Fruit fly (Drosophila melanogaster) whole organism, prepupa: ENCODE data around the gene CG18788.

Experiments
- Blimp-1 ChIP-seq: fragments of 200-800 bp; sonication (Bioruptor generic); optimal IDR thresholded peaks from 3 replicates; lab custom pipeline; 2017; ENCODE audit warnings: missing biosample characterization, missing genetic modification characterization, mild to moderate bottlenecking, moderate library complexity, missing genetic modification reagents
- CG10631 ChIP-seq: fragments of 200-800 bp; sonication (Bioruptor generic); optimal IDR thresholded peaks from 2 replicates; lab custom pipeline; 2016; ENCODE audit warnings: missing biosample characterization, missing genetic modification characterization
- CG10669 ChIP-seq: fragments of 200-800 bp; sonication (Bioruptor generic); optimal IDR thresholded peaks from 3 replicates; lab custom pipeline; 2018; ENCODE audit warnings: missing biosample characterization, mild to moderate bottlenecking, missing genetic modification characterization, moderate library complexity
- CG11762 ChIP-seq: fragments of 200-800 bp; sonication (Bioruptor generic); optimal IDR thresholded peaks from 3 replicates; lab custom pipeline; 2016; ENCODE audit warnings: missing biosample characterization, missing genetic modification characterization; ENCODE audit not compliant: insufficient read depth
- CG11902 ChIP-seq: fragments of 200-800 bp; sonication (Bioruptor generic); optimal IDR thresholded peaks from 3 replicates; lab custom pipeline; 2016; ENCODE audit warnings: missing biosample characterization, missing genetic modification characterization
- CG15336 ChIP-seq: fragments of 200-800 bp; sonication (Bioruptor generic); IDR thresholded peaks from 2 replicates; pipeline ENCODE4 v1.3.6; 2022; ENCODE audit warnings: missing biosample characterization, missing genetic modification characterization
- CG16779 ChIP-seq: fragments of 200-800 bp; sonication (Bioruptor generic); optimal IDR thresholded peaks from 3 replicates; lab custom pipeline; 2017; ENCODE audit warnings: missing biosample characterization, mild to moderate bottlenecking, missing genetic modification characterization
- CG3032 ChIP-seq: fragments of 200-800 bp; optimal IDR thresholded peaks from 2 replicates; lab custom pipeline; 2019; ENCODE audit warnings: missing biosample characterization, mild to moderate bottlenecking, missing genetic modification characterization, moderate library complexity
- CG31627 ChIP-seq: fragments of 200-800 bp; sonication (Bioruptor generic); optimal IDR thresholded peaks from 3 replicates; lab custom pipeline; 2016; ENCODE audit warnings: missing biosample characterization, missing genetic modification characterization
- CG3919 ChIP-seq: fragments of 200-800 bp; sonication (Bioruptor generic); optimal IDR thresholded peaks from 3 replicates; lab custom pipeline; 2016; ENCODE audit warnings: missing biosample characterization, missing genetic modification characterization
- CG4318 ChIP-seq: fragments of 200-800 bp; sonication (Bioruptor generic); optimal IDR thresholded peaks from 3 replicates; lab custom pipeline; 2017; ENCODE audit warnings: missing biosample characterization, mild to moderate bottlenecking, missing genetic modification characterization
- CG6163 ChIP-seq: fragments of 200-800 bp; sonication (Bioruptor generic); IDR thresholded peaks from 3 replicates; pipeline ENCODE4 v1.3.6; 2022; ENCODE audit warnings: missing biosample characterization, missing genetic modification characterization
- CG6276 ChIP-seq: fragments of 200-800 bp; sonication (Bioruptor generic); optimal IDR thresholded peaks from 2 replicates; lab custom pipeline; 2017; ENCODE audit warnings: missing biosample characterization, mild to moderate bottlenecking, missing genetic modification characterization
- CG6808 ChIP-seq: fragments of 200-800 bp; sonication (Bioruptor generic); optimal IDR thresholded peaks from 3 replicates; lab custom pipeline; 2017; ENCODE audit warnings: missing biosample characterization, missing genetic modification characterization, mild to moderate bottlenecking, moderate library complexity, missing genetic modification reagents
- CG6854 ChIP-seq: fragments of 200-800 bp; sonication (Bioruptor generic); optimal IDR thresholded peaks from 2 replicates; lab custom pipeline; 2017; ENCODE audit warnings: missing biosample characterization, mild to moderate bottlenecking, missing genetic modification characterization
- CG7368 ChIP-seq: fragments of 200-800 bp; sonication (Bioruptor generic); optimal IDR thresholded peaks from 3 replicates; lab custom pipeline; 2016; ENCODE audit warnings: missing biosample characterization, missing genetic modification characterization
- CG8632 ChIP-seq: fragments of 200-800 bp; sonication (Bioruptor generic); optimal IDR thresholded peaks from 3 replicates; lab custom pipeline; 2016; ENCODE audit warnings: missing biosample characterization, missing genetic modification characterization
- CG9139 ChIP-seq: fragments of 200-800 bp; sonication (Bioruptor generic); optimal IDR thresholded peaks from 3 replicates; lab custom pipeline; 2017; ENCODE audit warnings: missing biosample characterization, mild to moderate bottlenecking, missing genetic modification characterization
- Eip75B ChIP-seq: fragments of 200-800 bp; sonication (Bioruptor generic); optimal IDR thresholded peaks from 3 replicates; lab custom pipeline; 2016; ENCODE audit warnings: missing biosample characterization, missing genetic modification characterization
- Hr38 ChIP-seq: sonication (Bioruptor generic); optimal IDR thresholded peaks from 2 replicates; lab custom pipeline; 2016; ENCODE audit warnings: missing biosample characterization, missing genetic modification characterization
- Lpt ChIP-seq: fragments of 200-800 bp; sonication (Bioruptor generic); optimal IDR thresholded peaks from 3 replicates; lab custom pipeline; 2016; ENCODE audit warnings: missing biosample characterization, missing genetic modification characterization
- Met ChIP-seq: fragments of 200-800 bp; sonication (Bioruptor generic); optimal IDR thresholded peaks from 3 replicates; lab custom pipeline; 2016; ENCODE audit warnings: missing biosample characterization, missing genetic modification characterization
- Sox102F ChIP-seq: fragments of 200-800 bp; sonication (Bioruptor generic); optimal IDR thresholded peaks from 2 replicates; lab custom pipeline; 2016; ENCODE audit warnings: missing biosample characterization, mild to moderate bottlenecking, missing genetic modification characterization
- achi ChIP-seq: fragments of 200-800 bp; sonication (Bioruptor generic); optimal IDR thresholded peaks from 3 replicates; lab custom pipeline; 2016; ENCODE audit warnings: missing biosample characterization, missing genetic modification characterization
- acj6 ChIP-seq: fragments of 200-800 bp; sonication (Bioruptor generic); optimal IDR thresholded peaks from 3 replicates; lab custom pipeline; 2016; ENCODE audit warnings: missing biosample characterization, missing genetic modification characterization
- cyc ChIP-seq: fragments of 200-800 bp; sonication (Bioruptor generic); optimal IDR thresholded peaks from 3 replicates; lab custom pipeline; 2016; ENCODE audit warnings: missing biosample characterization, missing genetic modification characterization
- esn ChIP-seq: fragments of 200-800 bp; sonication (Bioruptor generic); optimal IDR thresholded peaks from 2 replicates; lab custom pipeline; 2016; ENCODE audit warnings: missing biosample characterization, mild to moderate bottlenecking, missing genetic modification characterization, moderate library complexity
- fd59A ChIP-seq: fragments of 200-800 bp; sonication (Bioruptor generic); optimal IDR thresholded peaks from 2 replicates; lab custom pipeline; 2017; ENCODE audit warnings: missing biosample characterization, mild to moderate bottlenecking, missing genetic modification characterization, missing genetic modification reagents
- fd85E ChIP-seq: fragments of 200-800 bp; sonication (Bioruptor generic); optimal IDR thresholded peaks from 3 replicates; lab custom pipeline; 2016; ENCODE audit warnings: missing biosample characterization, missing genetic modification characterization
- lz ChIP-seq: fragments of 200-800 bp; sonication (Bioruptor generic); optimal IDR thresholded peaks from 3 replicates; lab custom pipeline; 2016; ENCODE audit warnings: missing biosample characterization, missing genetic modification characterization
- net ChIP-seq: fragments of 200-800 bp; sonication (Bioruptor generic); optimal IDR thresholded peaks from 3 replicates; lab custom pipeline; 2016; ENCODE audit warnings: missing biosample characterization, missing genetic modification characterization
- spab ChIP-seq: fragments of 200-800 bp; sonication (Bioruptor generic); optimal IDR thresholded peaks from 2 replicates; lab custom pipeline; 2017; ENCODE audit warnings: missing biosample characterization, mild to moderate bottlenecking, missing genetic modification characterization, missing genetic modification reagents
- ss ChIP-seq, 2 experiments: fragments of 200-800 bp; sonication (Bioruptor generic); optimal IDR thresholded peaks; 2 replicates in 1 of 2; 3 replicates in 1 of 2; lab custom pipeline; 2017 to 2018; ENCODE audit warnings: mild to moderate bottlenecking in 2 of 2, missing biosample characterization in 2 of 2, missing genetic modification characterization in 2 of 2, moderate library complexity in 1 of 2
- svp ChIP-seq: fragments of 200-800 bp; sonication (Bioruptor generic); peaks from one replicate; lab custom pipeline; 2016; ENCODE audit warnings: missing biosample characterization, missing genetic modification characterization
- topi ChIP-seq: fragments of 200-800 bp; sonication (Bioruptor generic); optimal IDR thresholded peaks from 3 replicates; lab custom pipeline; 2016; ENCODE audit warnings: missing biosample characterization, missing genetic modification characterization

CG18788 gene

DNA sequence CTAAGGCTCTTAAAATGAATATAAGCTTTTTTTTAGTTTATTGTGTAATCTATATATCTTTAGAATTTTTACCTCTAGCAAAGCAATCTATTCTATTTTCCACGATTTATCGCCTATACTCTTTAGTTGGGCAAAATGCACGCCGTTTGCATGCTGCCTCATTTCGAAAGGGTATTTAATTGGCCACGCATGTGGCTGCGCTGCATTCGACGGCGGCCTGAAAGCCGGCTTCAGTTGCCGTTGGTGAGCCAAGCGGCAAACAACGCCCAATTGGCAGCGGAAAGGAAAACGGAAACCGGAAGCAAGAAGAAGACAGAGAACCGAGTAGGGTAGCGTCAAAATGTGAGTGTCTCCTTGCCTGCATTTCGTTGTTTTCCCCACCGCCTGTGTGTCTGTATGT is 41.9 kb downstream of the CG18788 start, which contains the start of gene CG14947 (continued):
- TF ChIP-seq Lpt (GFP tag; lab: Kevin White, UChicago): no peak
- TF ChIP-seq CG10631 (GFP tag; lab: Kevin White, UChicago): no peak
- peak; percentile 10 for TF ChIP-seq net
- TF ChIP-seq CG8632 (GFP tag; lab: Kevin White, UChicago): peak; percentile 20
- TF ChIP-seq CG6276 (GFP tag; lab: Kevin White, UChicago): no peak
- TF ChIP-seq Eip75B (GFP tag; lab: Kevin White, UChicago): peak; percentile 34
- TF ChIP-seq Sox102F (GFP tag; lab: Kevin White, UChicago): peak; percentile 20

dm6 chr2L:12078123-12078658 is 44.2 kb downstream of the CG18788 start:
- no peak for TF ChIP-seq CG6163 (GFP tag; lab: Robert Waterston, UW)
- TF ChIP-seq CG3919 (GFP tag; lab: Kevin White, UChicago): no peak
- no peak for TF ChIP-seq esn (GFP tag; lab: Kevin White, UChicago)
- TF ChIP-seq ss (GFP tag; optimal IDR thresholded peaks at IDR 0.05; lab: Kevin White, UChicago): peak; percentile 1 to 30

DNA sequence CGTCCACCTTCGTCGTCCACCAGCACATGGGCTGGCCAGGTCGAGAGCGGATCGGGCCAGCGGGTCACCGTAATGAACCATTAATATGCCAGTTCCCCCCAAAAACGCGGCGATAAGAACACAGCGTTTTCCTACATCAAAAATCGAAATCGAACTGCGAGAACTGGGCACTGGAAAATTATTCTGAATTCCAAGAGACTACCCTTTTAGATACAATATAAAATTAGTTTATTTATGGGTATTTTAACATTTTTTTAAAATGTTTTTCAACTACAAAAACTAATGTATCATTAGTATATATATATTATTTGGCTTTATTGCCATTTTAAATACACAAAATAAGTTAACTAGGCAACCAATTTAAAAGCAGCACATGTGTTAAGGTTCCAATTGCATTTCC is 44.7 kb downstream of the CG18788 start:
- no peak for TF ChIP-seq lz (GFP tag; lab: Kevin White, UChicago)
- TF ChIP-seq svp (GFP tag; lab: Kevin White, UChicago): peak; percentile 61
- TF ChIP-seq CG3032: no peak
- no peak for TF ChIP-seq Blimp-1
- TF ChIP-seq CG6163 (GFP tag; lab: Robert Waterston, UW): no peak

dm6 chr2L:12079827-12080381 is 45.9 kb downstream of the CG18788 start:
- TF ChIP-seq CG31627 (GFP tag; lab: Kevin White, UChicago) (no peak), CG6854 (GFP tag; lab: Kevin White, UChicago) (no peak), cyc (GFP tag; lab: Kevin White, UChicago) (no peak), CG4318 (GFP tag; lab: Kevin White, UChicago) (no peak), lz (GFP tag; lab: Kevin White, UChicago) (no peak), CG7368 (no peak), fd59A (no peak), acj6 (GFP tag; lab: Kevin White, UChicago) (no peak), achi (no peak), spab (GFP tag; lab: Kevin White, UChicago) (no peak), CG9139 (GFP tag; lab: Kevin White, UChicago) (no peak), fd85E (no peak), CG11762 (no peak)

- TF ChIP-seq Hr38 (GFP tag; lab: Kevin White, UChicago) (no peak), CG10669 (GFP tag; lab: Kevin White, UChicago) (no peak), Sox102F (GFP tag; lab: Kevin White, UChicago) (no peak), CG31627 (GFP tag; lab: Kevin White, UChicago) (no peak), CG16779 (no peak), CG4318 (GFP tag; lab: Kevin White, UChicago) (no peak), Lpt (GFP tag; lab: Kevin White, UChicago) (no peak), CG15336 (GFP tag; lab: Robert Waterston, UW) (no peak), CG6808 (GFP tag; lab: Kevin White, UChicago) (no peak), Met (GFP tag; lab: Kevin White, UChicago) (no peak), topi (GFP tag; lab: Kevin White, UChicago) (no peak), CG11902 (GFP tag; lab: Kevin White, UChicago) (no peak), Eip75B (GFP tag; lab: Kevin White, UChicago) (no peak), CG7368 (no peak), acj6 (GFP tag; lab: Kevin White, UChicago) (no peak)
- TF ChIP-seq, all 60 proteins: peak for 0
These were observed 47.2 kb downstream of the CG18788 start for dm6 chr2L:12081118-12081665.
